Fruit fly (Drosophila melanogaster): ENCODE results near the gene CDK2AP1.

The CDK2AP1 gene

DNA sequence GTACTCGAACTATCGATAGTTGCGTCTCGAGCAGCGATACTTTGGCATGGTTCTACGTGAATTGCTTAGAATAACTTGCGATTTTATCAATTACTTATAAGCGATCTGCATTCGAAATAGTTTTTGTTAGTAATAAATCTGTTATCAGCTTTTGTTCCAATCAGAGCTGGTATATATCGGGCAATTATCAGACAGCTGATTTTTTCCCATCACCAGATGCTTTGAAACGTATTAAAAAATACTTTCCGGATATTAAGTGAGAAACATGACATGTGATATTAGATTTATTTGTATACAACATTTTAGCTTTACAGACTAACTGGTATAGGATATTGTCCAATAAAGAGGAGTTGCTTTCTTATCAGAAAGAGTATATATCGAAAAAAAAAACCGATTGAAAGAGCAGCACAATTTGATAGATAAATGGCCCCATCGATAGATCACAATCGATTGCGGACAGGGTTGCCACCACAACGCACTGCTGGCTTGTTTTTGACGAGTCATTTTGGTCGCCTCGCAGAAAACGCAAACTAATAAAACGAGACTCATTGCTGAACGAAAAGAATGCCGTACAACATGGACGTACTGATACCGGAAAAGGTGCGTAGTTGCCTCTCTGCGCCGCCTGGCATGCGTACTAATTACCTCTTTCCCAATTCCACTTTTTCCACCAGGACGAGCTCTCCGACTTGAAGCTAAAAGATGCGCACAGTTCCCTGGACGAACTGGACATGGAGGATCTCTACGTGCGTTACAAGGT is 12.7 kb upstream of the CDK2AP1 start, which contains the start of gene Rpt3:
Gene Rpt3 (plus strand): TSS at position 353 of the 760 bp plus-strand sequence.
- TF ChIP-seq CG8478 (optimal IDR thresholded peaks at IDR 0.05) (no peak), EcR (GFP tag; optimal IDR thresholded peaks at IDR 0.05) (no peak), Dll (optimal IDR thresholded peaks at IDR 0.05) (no peak), pan (optimal IDR thresholded peaks at IDR 0.05) (no peak), psq (optimal IDR thresholded peaks at IDR 0.05) (no peak), usp (GFP tag; optimal IDR thresholded peaks at IDR 0.05) (no peak)

DNA sequence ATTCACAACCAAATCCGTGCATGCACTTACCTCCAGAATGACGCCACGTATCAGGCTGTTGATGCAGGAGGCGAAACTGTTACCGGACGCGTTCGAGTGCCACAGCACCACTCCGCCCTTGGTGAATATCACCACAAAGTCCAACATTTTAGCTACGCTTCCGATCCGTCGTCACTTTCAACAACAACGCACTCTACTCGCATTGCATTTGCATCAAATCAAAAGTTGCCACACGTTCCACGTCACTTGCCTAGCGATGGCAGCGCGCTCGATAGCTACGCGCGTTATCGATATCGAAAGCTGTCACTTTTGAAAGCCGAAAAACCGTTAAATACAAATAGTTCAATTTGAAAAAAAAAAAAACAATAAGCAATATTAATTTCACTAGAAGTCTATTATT is 8.8 kb upstream of the CDK2AP1 start, which contains the start of gene SrpRalpha:
Gene SrpRalpha (minus strand): TSS at position 260 of the 400 bp plus-strand sequence.
- TF ChIP-seq CG8478 (optimal IDR thresholded peaks at IDR 0.05) (no peak), EcR (GFP tag; optimal IDR thresholded peaks at IDR 0.05) (no peak), psq (optimal IDR thresholded peaks at IDR 0.05) (no peak), usp (GFP tag; optimal IDR thresholded peaks at IDR 0.05) (no peak), Dll (optimal IDR thresholded peaks at IDR 0.05) (no peak), pan (optimal IDR thresholded peaks at IDR 0.05) (no peak)

DNA sequence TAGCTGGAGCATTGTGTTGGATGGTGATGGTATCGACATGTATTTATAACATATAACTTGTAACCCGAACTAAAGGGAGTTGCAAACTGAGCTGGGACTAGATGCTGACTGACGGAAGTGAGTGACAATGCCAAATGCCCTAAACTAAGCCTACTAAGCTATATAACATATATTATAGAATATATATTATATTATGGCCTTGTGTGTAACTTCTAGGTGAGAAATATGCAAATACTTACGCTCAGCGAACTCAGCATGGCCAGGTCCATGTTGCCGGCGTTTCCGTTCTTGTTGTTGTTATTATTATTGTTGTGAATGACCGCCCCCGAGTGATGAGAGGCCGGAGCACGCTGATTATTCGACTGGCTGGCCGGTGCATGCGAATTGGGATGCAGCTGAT is 5.3 kb upstream of the CDK2AP1 start, which contains the start of gene CG44385:
Gene CG44385 (minus strand): TSS at position 101 of the 400 bp plus-strand sequence.
- TF ChIP-seq CG8478 (optimal IDR thresholded peaks at IDR 0.05) (no peak), psq (optimal IDR thresholded peaks at IDR 0.05) (no peak), EcR (GFP tag; optimal IDR thresholded peaks at IDR 0.05) (no peak), usp (GFP tag; optimal IDR thresholded peaks at IDR 0.05) (no peak), pan (optimal IDR thresholded peaks at IDR 0.05) (no peak), Dll (optimal IDR thresholded peaks at IDR 0.05) (no peak)

DNA sequence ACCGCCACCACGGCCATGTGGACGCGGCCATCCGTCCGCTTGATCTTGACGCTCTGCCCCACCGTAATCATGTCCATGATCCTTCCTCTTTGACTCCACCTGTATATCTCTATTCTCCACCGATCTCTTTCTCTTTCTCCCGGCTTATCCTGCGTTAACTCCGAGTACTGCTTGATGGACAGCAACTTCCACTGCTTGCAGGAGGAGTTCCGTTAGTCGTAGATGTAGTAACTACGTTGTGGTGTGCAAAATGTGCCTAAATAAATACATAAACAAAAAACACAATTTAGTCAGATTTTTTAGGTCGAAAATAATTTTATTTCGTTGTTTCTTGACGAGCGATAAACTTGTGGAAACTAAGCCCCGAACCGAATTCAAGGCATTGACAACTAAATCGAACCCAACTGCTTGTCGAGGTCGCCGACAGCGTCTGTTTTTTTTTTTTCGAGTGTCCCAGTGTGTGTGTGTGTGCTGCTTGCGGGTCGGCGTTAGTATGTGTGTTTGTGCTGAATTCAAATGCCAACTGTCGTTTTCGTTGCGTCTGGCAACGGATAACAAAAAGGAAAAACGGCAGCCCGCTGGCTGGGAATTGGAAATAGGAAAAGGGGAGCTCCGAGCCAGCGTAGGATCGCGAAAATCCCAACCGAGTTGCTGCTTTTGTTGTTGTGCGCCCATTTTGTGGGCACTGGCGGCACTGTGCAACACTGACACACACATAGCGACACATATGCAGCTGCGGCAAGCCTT is 1.6 kb upstream of the CDK2AP1 start:
- TF ChIP-seq pan (optimal IDR thresholded peaks at IDR 0.05) (no peak), CG8478 (optimal IDR thresholded peaks at IDR 0.05) (no peak), usp (GFP tag; optimal IDR thresholded peaks at IDR 0.05) (no peak), Dll (optimal IDR thresholded peaks at IDR 0.05) (no peak), EcR (GFP tag; optimal IDR thresholded peaks at IDR 0.05) (no peak), psq (optimal IDR thresholded peaks at IDR 0.05) (no peak)

DNA sequence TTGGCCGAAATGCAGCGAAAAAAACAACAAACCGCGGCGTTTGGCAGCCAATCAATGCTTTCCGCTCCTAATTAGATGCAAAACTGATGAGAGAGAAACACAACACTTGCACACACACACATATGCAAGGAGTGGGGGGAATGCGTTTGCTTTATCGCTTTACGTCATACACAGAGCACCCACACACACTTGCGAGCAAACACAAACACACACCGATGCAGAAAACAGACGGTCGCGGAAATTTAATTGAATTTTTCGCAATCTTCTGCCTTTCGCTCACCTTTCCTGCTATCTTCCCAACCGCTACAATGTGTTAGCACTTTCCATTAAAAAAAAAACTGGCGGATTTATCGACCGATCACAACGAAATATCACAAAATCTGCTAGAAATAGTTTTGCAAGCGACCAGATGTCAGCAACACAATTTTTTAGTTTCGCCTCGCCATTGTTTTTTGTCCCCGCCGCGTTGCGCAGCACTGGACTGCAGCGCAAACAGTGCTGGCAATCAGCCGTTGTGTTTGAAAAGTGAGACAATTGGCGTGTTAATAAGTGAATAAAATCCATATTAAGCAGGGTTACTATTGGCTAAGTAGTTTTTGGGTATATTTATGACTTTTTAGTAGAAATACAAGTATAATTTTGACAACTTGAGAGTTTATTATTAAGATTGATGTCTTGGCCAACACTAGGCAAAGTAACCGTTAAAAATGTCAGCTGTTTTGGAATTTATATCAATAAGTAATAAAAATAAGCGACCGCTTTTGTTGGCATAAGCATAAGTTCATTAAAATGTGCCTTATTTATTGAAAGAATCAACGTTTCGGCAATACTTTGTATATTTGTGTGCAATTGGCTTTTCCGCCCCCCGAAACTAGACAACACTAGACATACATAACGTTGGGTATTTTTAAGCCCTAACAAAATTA is 809 bp upstream of the CDK2AP1 start, which contains the start of gene Klp10A:
Gene Klp10A (minus strand): TSS at position 532 of the 926 bp plus-strand sequence.
- no peak for TF ChIP-seq pan (optimal IDR thresholded peaks at IDR 0.05)
- no peak for TF ChIP-seq CG8478 (optimal IDR thresholded peaks at IDR 0.05)
- no peak for TF ChIP-seq psq (optimal IDR thresholded peaks at IDR 0.05)
- no peak for TF ChIP-seq usp (GFP tag; optimal IDR thresholded peaks at IDR 0.05)
- TF ChIP-seq EcR (GFP tag; optimal IDR thresholded peaks at IDR 0.05), result no peak
- TF ChIP-seq Dll (optimal IDR thresholded peaks at IDR 0.05), result no peak

DNA sequence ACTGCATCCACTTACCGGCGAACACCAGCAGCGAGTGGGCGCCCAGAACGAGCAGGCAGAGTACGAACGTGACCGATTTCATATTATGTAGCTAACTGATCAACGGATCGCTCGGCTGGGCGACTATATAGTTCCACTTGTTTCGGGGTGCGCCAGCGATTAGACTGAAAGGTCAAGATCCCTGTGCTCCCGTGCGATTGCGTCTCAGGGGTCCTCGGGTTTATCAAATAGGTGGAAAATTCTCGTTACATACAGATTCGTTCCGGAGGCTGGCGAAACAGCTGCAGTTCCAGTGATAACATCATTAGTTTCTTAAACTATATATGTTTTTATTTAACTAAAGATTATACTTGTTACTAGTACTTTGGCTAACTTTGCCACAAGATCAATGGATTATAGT is 2.5 kb downstream of the CDK2AP1 start, which contains the start of gene ssp7:
Gene ssp7 (minus strand): TSS at position 101 of the 400 bp plus-strand sequence.
- TF ChIP-seq psq (optimal IDR thresholded peaks at IDR 0.05) (no peak), pan (optimal IDR thresholded peaks at IDR 0.05) (no peak), EcR (GFP tag; optimal IDR thresholded peaks at IDR 0.05) (no peak), Dll (optimal IDR thresholded peaks at IDR 0.05) (no peak), CG8478 (optimal IDR thresholded peaks at IDR 0.05) (no peak), usp (GFP tag; optimal IDR thresholded peaks at IDR 0.05) (no peak)

DNA sequence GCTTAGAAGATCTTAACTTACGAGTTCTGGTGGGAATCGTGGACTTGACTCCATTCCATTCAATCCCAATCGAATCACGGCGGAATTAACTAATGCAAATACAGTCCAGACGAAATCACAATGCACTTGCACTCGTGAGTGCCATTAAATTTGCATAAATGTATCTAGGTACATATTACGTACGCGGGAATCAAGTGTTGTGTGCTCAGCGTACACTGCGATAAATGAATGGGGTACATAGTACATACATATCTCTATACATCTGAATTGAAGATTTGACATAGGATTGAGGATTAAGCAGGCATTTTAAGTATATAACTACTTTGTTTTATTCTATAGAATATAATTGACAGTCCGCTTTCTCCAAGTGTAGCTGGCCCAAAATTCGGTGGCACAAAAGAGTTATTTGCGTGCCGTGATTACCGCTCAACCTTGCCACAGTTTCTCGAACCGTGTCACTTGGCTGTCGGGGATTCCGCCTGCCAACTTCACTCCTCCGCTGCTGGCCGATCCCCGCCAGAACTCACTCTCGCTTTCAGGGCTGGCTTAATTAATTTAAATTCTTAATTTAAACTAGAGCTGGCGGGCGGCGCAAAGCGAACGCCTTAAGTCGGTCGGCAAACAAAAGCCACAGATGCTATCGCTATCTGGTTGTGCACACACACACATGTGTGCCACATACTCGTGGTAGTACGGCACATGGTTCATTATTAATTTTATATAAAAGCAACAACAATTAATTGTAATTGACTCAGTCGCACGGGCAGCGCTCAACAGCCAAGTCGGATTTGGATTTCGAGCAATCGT is 4.3 kb downstream of the CDK2AP1 start, which contains the start of the genes CG15199 and CG15202:
Gene CG15199 (minus strand): TSS at position 51 of the 807 bp plus-strand sequence.
Gene CG15202 (plus strand): TSS at position 757 of the 807 bp plus-strand sequence.
- TF ChIP-seq pan (optimal IDR thresholded peaks at IDR 0.05) (no peak), EcR (GFP tag; optimal IDR thresholded peaks at IDR 0.05) (no peak)

DNA sequence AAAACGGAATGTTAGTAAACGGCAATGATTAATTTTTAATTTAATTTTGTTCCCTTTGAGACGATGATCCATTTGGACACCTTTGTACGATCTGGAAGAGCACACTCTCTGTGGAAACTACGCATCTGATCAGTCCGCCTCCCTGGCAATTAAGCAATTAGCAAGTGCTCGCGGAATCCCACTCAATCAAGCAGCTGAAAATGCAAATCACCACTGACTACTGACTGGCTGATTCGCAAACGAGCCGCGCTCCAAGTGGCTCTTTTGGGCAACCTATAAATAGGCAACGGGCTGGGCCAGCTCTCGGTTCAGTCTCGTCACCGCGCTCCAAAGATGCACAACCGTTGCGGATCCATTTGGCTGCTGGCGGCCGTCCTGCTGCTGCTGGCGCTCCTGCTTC is 6.2 kb downstream of the CDK2AP1 start, which contains the start of gene CG15201:
Gene CG15201 (plus strand): TSS at position 301 of the 400 bp plus-strand sequence.
- TF ChIP-seq CG8478 (optimal IDR thresholded peaks at IDR 0.05), result no peak
- TF ChIP-seq pan (optimal IDR thresholded peaks at IDR 0.05), result no peak
- no peak for TF ChIP-seq usp (GFP tag; optimal IDR thresholded peaks at IDR 0.05)
- TF ChIP-seq EcR (GFP tag; optimal IDR thresholded peaks at IDR 0.05), result no peak
- no peak for TF ChIP-seq Dll (optimal IDR thresholded peaks at IDR 0.05)
- TF ChIP-seq psq (optimal IDR thresholded peaks at IDR 0.05), result no peak

DNA sequence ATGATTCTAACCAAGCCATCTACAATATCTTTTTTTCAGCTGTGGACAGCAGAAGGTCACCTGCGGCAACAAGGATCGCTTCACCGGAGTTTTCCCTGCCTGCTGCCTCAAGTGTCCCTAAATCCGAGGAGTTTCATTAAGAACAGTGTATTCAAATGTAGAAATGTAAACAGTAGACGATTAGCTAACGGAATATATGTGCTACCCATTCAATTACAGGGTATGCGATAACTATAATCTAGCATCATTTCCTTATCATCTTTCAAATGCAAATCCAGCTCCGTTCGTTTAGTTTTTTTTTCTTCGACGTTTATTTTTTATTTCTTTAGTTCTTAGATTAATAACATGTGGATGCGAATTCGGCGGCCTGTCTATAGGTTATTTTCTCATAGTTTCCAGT is 6.9 kb downstream of the CDK2AP1 start:
- TF ChIP-seq pan (optimal IDR thresholded peaks at IDR 0.05) (no peak), Dll (optimal IDR thresholded peaks at IDR 0.05) (no peak), psq (optimal IDR thresholded peaks at IDR 0.05) (no peak), CG8478 (optimal IDR thresholded peaks at IDR 0.05) (no peak), usp (GFP tag; optimal IDR thresholded peaks at IDR 0.05) (no peak), EcR (GFP tag; optimal IDR thresholded peaks at IDR 0.05) (no peak)

DNA sequence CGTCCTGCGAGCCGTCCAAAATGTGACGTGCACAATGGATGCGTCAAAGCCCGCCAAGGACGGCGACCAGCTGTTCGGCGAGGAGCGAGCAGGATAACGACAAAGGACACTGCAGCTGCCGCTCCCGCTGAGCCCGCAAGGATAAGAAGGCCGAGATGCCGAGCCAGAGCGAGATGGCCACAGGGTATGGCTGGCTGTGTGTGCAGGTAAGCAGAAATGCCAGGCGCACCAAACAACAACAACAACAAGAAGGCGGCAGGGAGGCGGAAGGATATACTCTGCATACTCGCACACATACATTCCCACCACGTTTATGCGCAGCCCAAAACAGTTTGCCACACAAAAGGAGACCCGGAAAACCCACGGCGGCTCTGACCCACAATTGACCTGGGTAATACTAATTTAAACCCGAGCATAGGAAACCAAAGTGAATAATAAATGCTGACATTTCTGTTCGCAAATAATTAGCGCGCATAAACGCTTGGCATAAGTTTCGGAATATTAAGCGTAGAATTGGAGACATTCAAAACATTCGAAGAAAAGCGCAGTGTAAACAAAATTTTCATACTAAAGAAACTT is 9.0 kb downstream of the CDK2AP1 start:
- TF ChIP-seq EcR (GFP tag; optimal IDR thresholded peaks at IDR 0.05) (no peak), usp (GFP tag; optimal IDR thresholded peaks at IDR 0.05) (no peak), Dll (optimal IDR thresholded peaks at IDR 0.05) (no peak), pan (optimal IDR thresholded peaks at IDR 0.05) (no peak), CG8478 (optimal IDR thresholded peaks at IDR 0.05) (no peak), psq (optimal IDR thresholded peaks at IDR 0.05) (no peak)
